Fruit fly (Drosophila melanogaster) S2 (cell line): ENCODE measurements around the gene CG14212.

Experiments
- CG8478 ChIP-seq: fragments of >200 bp; optimal IDR thresholded peaks from 2 replicates; lab custom pipeline; 2018
- CTCF ChIP-seq, 2 experiments: fragments of >200 bp; optimal IDR thresholded peaks; 2 replicates each; lab custom pipeline; 2018

DNA sequence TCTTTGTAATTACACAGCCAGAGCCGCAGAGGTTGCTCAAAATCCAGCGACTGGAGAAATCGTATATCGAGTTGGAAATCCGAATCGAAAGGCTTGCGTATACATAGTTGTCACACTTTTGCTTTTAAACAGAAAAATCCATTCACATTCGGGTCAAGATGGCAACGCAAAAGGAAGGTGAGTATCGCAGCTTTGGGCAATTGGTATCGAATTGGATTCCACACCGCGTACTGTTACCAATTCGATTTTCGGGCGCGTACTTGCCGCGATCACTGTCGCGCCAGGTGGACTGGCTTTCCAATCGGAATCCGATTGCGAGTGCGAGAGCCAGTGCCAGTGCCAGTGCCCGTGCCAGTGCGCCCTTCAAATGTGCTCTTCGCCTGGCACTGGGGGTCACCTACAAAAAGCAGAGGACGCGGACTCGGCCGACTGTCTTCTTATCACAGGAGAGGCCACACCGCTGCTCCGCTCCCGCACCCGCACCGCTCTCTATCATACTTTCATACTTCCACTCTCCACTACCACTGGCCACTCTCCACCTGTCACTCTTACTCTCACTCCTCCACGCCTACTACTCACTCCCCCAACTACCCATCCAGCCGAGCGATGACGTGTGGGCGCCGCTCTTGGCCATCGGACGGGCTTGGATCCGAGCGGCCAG, 42.1 kb downstream of the CG14212 start:
- no peak for TF ChIP-seq CG8478
- TF ChIP-seq CTCF (optimal IDR thresholded peaks at IDR 0.05; lab: Kevin White, UChicago) = no peak
